Fruit fly (Drosophila melanogaster): Measurements from ENCODE around the gene CG10177.

DNA sequence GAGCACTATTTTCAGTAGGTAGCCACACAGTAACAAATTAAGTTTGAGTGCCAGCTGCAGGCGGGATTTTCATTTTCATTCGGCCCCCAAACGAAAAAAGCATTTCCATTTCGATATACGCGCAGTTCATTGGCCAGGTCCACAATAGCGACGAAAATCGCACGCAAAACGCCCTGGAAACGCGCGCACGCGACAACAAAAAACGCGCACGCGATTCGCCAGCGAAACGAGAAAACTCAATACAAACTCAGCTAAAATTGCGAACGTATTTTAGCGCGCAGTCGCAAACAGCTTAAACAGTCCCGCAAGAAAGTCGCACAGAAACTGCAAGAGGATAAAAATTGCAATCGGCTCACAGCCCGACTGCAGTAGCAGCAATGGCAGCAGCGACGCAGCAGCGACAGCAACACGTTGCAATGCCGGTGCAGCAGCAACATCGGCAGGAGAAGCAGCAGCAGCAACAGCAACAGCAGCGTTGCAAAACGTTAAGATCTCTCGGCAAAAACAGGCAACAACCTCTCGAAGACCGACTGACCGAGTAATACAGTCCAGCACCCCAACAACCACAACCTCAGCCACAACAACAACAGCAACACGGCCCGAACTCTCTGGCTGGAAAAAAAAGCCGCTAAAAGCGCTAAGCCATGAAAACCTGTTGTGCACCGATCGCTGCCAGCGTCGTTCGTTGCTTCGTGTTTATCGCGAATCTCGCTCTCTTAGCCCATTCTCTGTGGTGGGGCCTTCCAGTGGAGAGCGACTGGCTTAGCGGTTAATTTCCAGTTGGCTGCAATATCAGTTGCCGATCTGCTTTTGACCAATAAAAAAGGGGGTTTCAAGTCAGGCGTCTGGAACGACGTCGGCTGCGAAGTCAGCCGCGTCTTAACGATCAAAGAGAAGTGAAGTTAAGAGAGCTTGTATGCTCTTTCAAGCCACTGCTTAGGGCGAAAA is 49.1 kb downstream of the CG10177 start, which contains the start of gene CG4374:
- TF ChIP-seq CG10348 (GFP tag; IDR thresholded peaks at IDR 0.05) (no peak), EcR (GFP tag; optimal IDR thresholded peaks at IDR 0.05) (peak; percentile 99), CG15710 (tag; optimal IDR thresholded peaks at IDR 0.05) (no peak), CG4496 (GFP tag; IDR thresholded peaks at IDR 0.05) (0 out of 3 replicates have a peak, but pooled peaks have one; percentile 36), CG32121 (GFP tag; IDR thresholded peaks at IDR 0.05) (no peak), CG13204 (GFP tag; optimal IDR thresholded peaks at IDR 0.05) (peak; percentile 47)
